Worm (Caenorhabditis elegans): Measurements from ENCODE around the gene srh-23.

srh-23 gene

ce11 chrV:4951434-4951833 is 30.5 kb downstream of the srh-23 start, which contains the start of gene str-207:
Gene str-207, plus strand, starts transcription at chrV:4951734.
- no peak for TF ChIP-seq efl-1 (optimal IDR thresholded peaks at IDR 0.05)
- TF ChIP-seq efl-1 (GFP tag; optimal IDR thresholded peaks at IDR 0.05 in 1 of 2), result peak in 1 of 2 experiments; percentile 63
- no peak for TF ChIP-seq aha-1 (tag; optimal IDR thresholded peaks at IDR 0.05)

ce11 chrV:4956529-4956928 is 35.6 kb downstream of the srh-23 start, which contains the start of gene str-208:
Gene str-208, plus strand, starts transcription at chrV:4956829.
- TF ChIP-seq efl-1 (optimal IDR thresholded peaks at IDR 0.05) (no peak), efl-1 (GFP tag; optimal IDR thresholded peaks at IDR 0.05 in 1 of 2) (peak in 1 of 2 experiments; percentile 4), elt-2 (tag; optimal IDR thresholded peaks at IDR 0.05) (no peak)

DNA sequence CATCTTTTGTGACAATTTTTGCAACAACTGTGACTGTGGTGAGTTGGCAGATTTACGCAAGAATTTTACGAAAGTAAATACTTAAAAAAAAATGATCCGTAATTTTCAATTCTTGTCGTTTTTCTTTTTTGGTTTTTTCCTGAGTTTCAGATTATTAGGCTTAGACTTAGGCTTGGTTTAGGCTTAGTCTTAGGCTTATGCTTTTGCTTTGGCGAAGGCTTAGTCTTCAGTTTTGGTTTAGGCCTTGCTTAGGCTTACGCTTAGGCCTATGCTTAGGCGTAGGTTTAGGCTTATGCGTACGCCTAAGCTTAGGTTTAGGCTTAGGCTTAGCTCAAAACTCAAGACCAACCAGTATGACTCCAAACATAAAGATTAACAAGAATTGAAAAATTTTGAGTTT is 36.7 kb downstream of the srh-23 start:
- TF ChIP-seq sup-37 (GFP tag; optimal IDR thresholded peaks at IDR 0.05) (no peak), elt-2 (tag; optimal IDR thresholded peaks at IDR 0.05) (no peak), nhr-77 (tag; optimal IDR thresholded peaks at IDR 0.05) (no peak), tlp-1 (tag; optimal IDR thresholded peaks at IDR 0.05) (no peak), swsn-7 (tag; optimal IDR thresholded peaks at IDR 0.05) (no peak), C04F5.9 (tag; optimal IDR thresholded peaks at IDR 0.05) (no peak), mef-2 (tag; optimal IDR thresholded peaks at IDR 0.05) (no peak), ama-1 (optimal IDR thresholded peaks at IDR 0.05) (no peak), nhr-12 (tag; optimal IDR thresholded peaks at IDR 0.05) (no peak)

ce11 chrV:4960686-4961085 is 39.8 kb downstream of the srh-23 start:
- TF ChIP-seq pax-3 (tag; optimal IDR thresholded peaks at IDR 0.05) (no peak), zag-1 (tag; optimal IDR thresholded peaks at IDR 0.05) (no peak), pag-3 (tag; optimal IDR thresholded peaks at IDR 0.05; ENCODE audit: borderline replicate concordance, insufficient read depth) (no peak), unc-130 (tag; optimal IDR thresholded peaks at IDR 0.05) (no peak), sox-4 (tag; optimal IDR thresholded peaks at IDR 0.05) (no peak), fkh-8 (tag; optimal IDR thresholded peaks at IDR 0.05) (no peak), nhr-85 (tag) (no peak), nhr-90 (tag; optimal IDR thresholded peaks at IDR 0.05; ENCODE audit: poor library complexity) (no peak)

- TF ChIP-seq lin-14 (GFP tag; optimal IDR thresholded peaks at IDR 0.05) (peak; percentile 61), skn-1 (tag; optimal IDR thresholded peaks at IDR 0.05) (peak; percentile 10), lir-3 (tag; optimal IDR thresholded peaks at IDR 0.05; ENCODE audit: poor library complexity) (no peak), nhr-85 (tag) (peak; percentile 8), nhr-12 (tag; optimal IDR thresholded peaks at IDR 0.05) (no peak)
These were observed 42.1 kb downstream of the srh-23 start, which contains the start of gene tam-1 for ce11 chrV:4962968-4963367. Gene tam-1, minus strand, starts transcription at chrV:4963102.

DNA sequence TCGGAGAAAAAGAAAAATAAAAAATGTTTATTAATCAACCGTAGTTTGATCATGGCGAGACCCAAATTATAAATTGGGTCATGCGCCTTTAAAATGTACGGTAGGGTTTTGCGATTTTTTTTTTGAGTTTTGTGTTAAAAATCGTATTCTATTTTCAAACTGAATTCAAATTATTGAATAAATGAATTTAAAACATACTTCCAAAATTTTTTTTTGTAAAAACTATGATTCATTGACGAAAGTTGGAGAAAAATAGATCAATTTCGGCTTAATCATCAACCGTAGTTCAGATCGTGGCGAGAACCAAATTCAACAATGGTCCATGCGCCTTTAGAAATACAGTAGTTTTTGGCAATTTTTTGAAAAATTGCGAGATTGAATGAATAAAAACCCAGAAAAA is 42.7 kb downstream of the srh-23 start:
- TF ChIP-seq snu-23 (GFP tag; optimal IDR thresholded peaks at IDR 0.05) (no peak), nhr-12 (tag; optimal IDR thresholded peaks at IDR 0.05) (no peak), elt-2 (tag; optimal IDR thresholded peaks at IDR 0.05) (no peak), fkh-4 (tag; optimal IDR thresholded peaks at IDR 0.05; ENCODE audit: borderline replicate concordance) (no peak), sptf-1 (tag; optimal IDR thresholded peaks at IDR 0.05) (no peak), efl-3 (GFP tag; optimal IDR thresholded peaks at IDR 0.05) (no peak), nhr-47 (tag; optimal IDR thresholded peaks at IDR 0.05) (no peak), aly-2 (tag; optimal IDR thresholded peaks at IDR 0.05) (no peak), dsc-1 (tag; optimal IDR thresholded peaks at IDR 0.05) (no peak), ceh-82 (tag; optimal IDR thresholded peaks at IDR 0.05) (no peak), fos-1 (tag; optimal IDR thresholded peaks at IDR 0.05) (no peak), lin-14 (GFP tag; optimal IDR thresholded peaks at IDR 0.05) (no peak), snpc-4 (tag; optimal IDR thresholded peaks at IDR 0.05) (no peak), zip-4 (GFP tag; optimal IDR thresholded peaks at IDR 0.05) (no peak), xbp-1 (tag; optimal IDR thresholded peaks at IDR 0.05) (no peak), mdl-1 (tag; optimal IDR thresholded peaks at IDR 0.05) (no peak)

Data from whole organism, L1 larva.